Fruit fly (Drosophila melanogaster): Measurements from ENCODE around the gene CG43349.
A peak's percentile ranks its signal among the peaks of the same experiment; 100 is the strongest.

CG43349 gene

DNA sequence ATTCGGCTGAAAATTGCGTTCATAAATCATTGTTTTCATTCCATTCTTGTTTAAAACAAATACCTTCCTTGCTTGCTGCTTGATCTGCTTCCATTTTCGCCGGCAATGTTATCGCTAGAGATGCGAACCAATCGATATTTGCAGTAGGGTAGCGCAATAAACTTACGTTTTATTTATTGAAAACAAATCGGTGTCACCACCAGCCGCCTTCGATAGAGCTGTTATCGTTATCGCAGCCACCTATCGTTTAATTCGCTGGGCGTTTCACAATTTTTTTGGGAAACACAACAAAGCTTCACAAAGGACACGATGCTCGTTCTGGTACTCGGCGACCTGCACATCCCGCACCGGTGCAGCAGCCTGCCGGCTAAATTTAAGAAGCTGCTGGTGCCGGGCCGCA is 49.5 kb upstream of the CG43349 start, which contains the start of the genes Tfb4 and Vps29 (continued):
- TF ChIP-seq ssp (GFP tag; IDR thresholded peaks at IDR 0.05) = no peak
- no peak for TF ChIP-seq fd3F (GFP tag; optimal IDR thresholded peaks at IDR 0.05)
- TF ChIP-seq wek (GFP tag; optimal IDR thresholded peaks at IDR 0.05) = peak; percentile 85
- peak; percentile 23; the same call in 1 of the 2 replicates for TF ChIP-seq CG14014 (GFP tag; IDR thresholded peaks at IDR 0.05)
- peak; percentile 58 for TF ChIP-seq CG15514 (GFP tag; optimal IDR thresholded peaks at IDR 0.05)
- peak; percentile 69 for TF ChIP-seq slbo (GFP tag; IDR thresholded peaks at IDR 0.05)
- no peak for TF ChIP-seq CG2889 (GFP tag; IDR thresholded peaks at IDR 0.05)
- TF ChIP-seq Dad (GFP tag; optimal IDR thresholded peaks at IDR 0.05) = no peak
- TF ChIP-seq jing (GFP tag; optimal IDR thresholded peaks at IDR 0.05) = no peak
- peak; percentile 43 for TF ChIP-seq CG12391 (tag; optimal IDR thresholded peaks at IDR 0.05)
- TF ChIP-seq CG10654 (GFP tag; optimal IDR thresholded peaks at IDR 0.05) = peak; percentile 21
- TF ChIP-seq CG16815 (GFP tag; optimal IDR thresholded peaks at IDR 0.05) = no peak
- no peak for TF ChIP-seq CkIIα-i1 (GFP tag; IDR thresholded peaks at IDR 0.05)
- peak; percentile 32 for TF ChIP-seq Bteb2 (GFP tag; optimal IDR thresholded peaks at IDR 0.05)
- TF ChIP-seq ranshi (GFP tag; IDR thresholded peaks at IDR 0.05) = peak; percentile 38; the same call in 1 of the 2 replicates
- no peak for TF ChIP-seq Adf1 (GFP tag; IDR thresholded peaks at IDR 0.05)
- TF ChIP-seq B-H1 (GFP tag; IDR thresholded peaks at IDR 0.05) = no peak; the same call in 2 of the 3 replicates
- peak; percentile 51 for TF ChIP-seq NfI (GFP tag; optimal IDR thresholded peaks at IDR 0.05)
- no peak for TF ChIP-seq tio (GFP tag; optimal IDR thresholded peaks at IDR 0.05)
- TF ChIP-seq prd (optimal IDR thresholded peaks at IDR 0.05) = no peak
- peak; percentile 31; the same call in 1 of the 3 replicates for TF ChIP-seq prd (GFP tag; IDR thresholded peaks at IDR 0.05)
- peak; percentile 19; the same call in 1 of the 2 replicates for TF ChIP-seq CG42726 (GFP tag; IDR thresholded peaks at IDR 0.05; ENCODE audit: partially characterized antibody)
- no peak for TF ChIP-seq Max (GFP tag; optimal IDR thresholded peaks at IDR 0.05)
- no peak for TF ChIP-seq CG15696 (tag; optimal IDR thresholded peaks at IDR 0.05)
- no peak for TF ChIP-seq sisA (GFP tag; IDR thresholded peaks at IDR 0.05)
- TF ChIP-seq Hr51 (GFP tag; optimal IDR thresholded peaks at IDR 0.05) = no peak
- TF ChIP-seq Ets65A (GFP tag) = peak; percentile 94
- TF ChIP-seq CG15011 (GFP tag; optimal IDR thresholded peaks at IDR 0.05) = no peak
- no peak for TF ChIP-seq Taf1 (GFP tag; IDR thresholded peaks at IDR 0.05)
- TF ChIP-seq CG4617 (GFP tag; optimal IDR thresholded peaks at IDR 0.05; ENCODE audit: borderline replicate concordance) = peak; percentile 74
- peak; percentile 99 for TF ChIP-seq CG17568 (GFP tag; optimal IDR thresholded peaks at IDR 0.05)
- TF ChIP-seq Elba2 (GFP tag; optimal IDR thresholded peaks at IDR 0.05) = no peak
- TF ChIP-seq Meics (GFP tag; optimal IDR thresholded peaks at IDR 0.05) = no peak
- no peak for TF ChIP-seq Deaf1 (tag; optimal IDR thresholded peaks at IDR 0.05)
- no peak for TF ChIP-seq Sox102F (GFP tag; optimal IDR thresholded peaks at IDR 0.05)
- TF ChIP-seq Doc3 (GFP tag; IDR thresholded peaks at IDR 0.05; ENCODE audit: partially characterized antibody) = peak; percentile 81
- no peak for TF ChIP-seq ro (GFP tag; IDR thresholded peaks at IDR 0.05)
- TF ChIP-seq CG2120 (GFP tag; optimal IDR thresholded peaks at IDR 0.05) = peak; percentile 81
- TF ChIP-seq Nf-YC (tag; optimal IDR thresholded peaks at IDR 0.05) = no peak
- no peak for TF ChIP-seq seq (GFP tag; IDR thresholded peaks at IDR 0.05)
- peak; percentile 67 for TF ChIP-seq ems (GFP tag; optimal IDR thresholded peaks at IDR 0.05)
- TF ChIP-seq CG8290 (GFP tag; optimal IDR thresholded peaks at IDR 0.05) = no peak
- no peak for TF ChIP-seq CG8290 (tag; optimal IDR thresholded peaks at IDR 0.05)
- TF ChIP-seq CG10565 (GFP tag; optimal IDR thresholded peaks at IDR 0.05) = no peak
- TF ChIP-seq CG17328 (GFP tag; IDR thresholded peaks at IDR 0.05) = peak; percentile 33; the same call in 1 of the 2 replicates
- peak; percentile 40 for TF ChIP-seq Ets97D (GFP tag; optimal IDR thresholded peaks at IDR 0.05)
- 0 out of 2 replicates have a peak, but pooled peaks have one; percentile 34 for TF ChIP-seq Drgx (GFP tag; IDR thresholded peaks at IDR 0.05)
- TF ChIP-seq CG8478 (optimal IDR thresholded peaks at IDR 0.05) = no peak
- TF ChIP-seq PHDP (tag; optimal IDR thresholded peaks at IDR 0.05) = no peak
- TF ChIP-seq CG6272 (GFP tag; IDR thresholded peaks at IDR 0.05) = peak; percentile 46; the same call in 1 of the 2 replicates
- no peak for TF ChIP-seq GATAe (GFP tag; conservative IDR thresholded peaks at IDR 0.05)
- TF ChIP-seq Hr3 (GFP tag; optimal IDR thresholded peaks at IDR 0.05) = no peak

Data from whole organism, embryonic.